Worm (Caenorhabditis elegans): ENCODE measurements around the gene R105.1.

R105.1 gene

ce11 chrIV:4674322-4674721 is 40.8 kb downstream of the R105.1 start:
- TF ChIP-seq peb-1 (tag; optimal IDR thresholded peaks at IDR 0.05): no peak
- no peak for TF ChIP-seq unc-39 (tag; optimal IDR thresholded peaks at IDR 0.05)
- no peak for TF ChIP-seq sem-4 (tag; optimal IDR thresholded peaks at IDR 0.05)
- TF ChIP-seq ceh-16 (tag; optimal IDR thresholded peaks at IDR 0.05): no peak
- no peak for TF ChIP-seq nhr-23 (tag; optimal IDR thresholded peaks at IDR 0.05)
- no peak for TF ChIP-seq blmp-1 (tag; optimal IDR thresholded peaks at IDR 0.05; ENCODE audit: insufficient read depth)
- TF ChIP-seq gmeb-1 (tag; optimal IDR thresholded peaks at IDR 0.05): no peak
- no peak for TF ChIP-seq dmd-4 (tag; optimal IDR thresholded peaks at IDR 0.05)
- TF ChIP-seq ztf-4 (tag; optimal IDR thresholded peaks at IDR 0.05): no peak

DNA sequence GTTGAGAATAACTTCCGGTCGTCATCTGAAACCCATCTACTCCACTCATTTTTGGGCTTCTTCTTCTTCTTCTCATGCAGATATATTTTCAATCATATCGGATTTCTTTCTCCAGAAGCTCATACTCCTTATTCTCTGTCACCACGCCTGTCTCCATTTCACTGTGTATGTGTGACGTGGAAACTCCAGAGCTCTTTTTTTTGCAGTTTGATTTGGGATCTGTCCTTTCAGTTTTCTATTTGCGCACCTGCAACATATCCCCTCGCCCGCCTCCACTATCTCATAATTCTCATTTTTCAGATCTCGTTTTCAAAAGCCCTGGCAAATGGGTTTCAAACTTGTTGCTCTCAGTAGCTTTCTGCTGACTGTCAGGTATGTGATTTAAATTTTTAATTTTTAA is 45.2 kb downstream of the R105.1 start, which contains the start of gene kin-36:
TSS of gene kin-36 (plus strand) at position 301 of the 400 bp plus-strand sequence.
- TF ChIP-seq ZK546.5 (tag; optimal IDR thresholded peaks at IDR 0.05) (no peak), elt-1 (tag; optimal IDR thresholded peaks at IDR 0.05) (no peak), aly-2 (tag; optimal IDR thresholded peaks at IDR 0.05) (no peak), nhr-129 (tag; optimal IDR thresholded peaks at IDR 0.05) (no peak), lin-11 (tag; optimal IDR thresholded peaks at IDR 0.05) (no peak), zag-1 (tag; optimal IDR thresholded peaks at IDR 0.05) (no peak), crh-2 (tag; optimal IDR thresholded peaks at IDR 0.05) (no peak), ceh-16 (tag; optimal IDR thresholded peaks at IDR 0.05) (no peak), Y55F3AM.14 (GFP tag; optimal IDR thresholded peaks at IDR 0.05) (no peak), egl-27 (tag; optimal IDR thresholded peaks at IDR 0.05) (no peak), mbf-1 (tag; optimal IDR thresholded peaks at IDR 0.05) (no peak), nhr-77 (tag; optimal IDR thresholded peaks at IDR 0.05) (no peak), snpc-4 (tag; optimal IDR thresholded peaks at IDR 0.05) (no peak), lin-13 (GFP tag; optimal IDR thresholded peaks at IDR 0.05) (no peak), nhr-11 (tag; optimal IDR thresholded peaks at IDR 0.05) (no peak)

- no peak for TF ChIP-seq nhr-11 (tag; optimal IDR thresholded peaks at IDR 0.05)
- TF ChIP-seq snpc-4 (tag; optimal IDR thresholded peaks at IDR 0.05): no peak
- no peak for TF ChIP-seq fos-1 (tag; optimal IDR thresholded peaks at IDR 0.05)
- no peak for TF ChIP-seq nhr-23 (tag; optimal IDR thresholded peaks at IDR 0.05)
- no peak for TF ChIP-seq mbf-1 (tag; optimal IDR thresholded peaks at IDR 0.05)
- TF ChIP-seq F13H6.1 (tag; optimal IDR thresholded peaks at IDR 0.05): no peak
- no peak for TF ChIP-seq sma-3 (GFP tag; optimal IDR thresholded peaks at IDR 0.05)
- no peak for TF ChIP-seq nhr-129 (tag; optimal IDR thresholded peaks at IDR 0.05)
- no peak for TF ChIP-seq gmeb-1 (tag; optimal IDR thresholded peaks at IDR 0.05)
- TF ChIP-seq zag-1 (tag; optimal IDR thresholded peaks at IDR 0.05): no peak
- TF ChIP-seq Y55F3AM.14 (GFP tag; optimal IDR thresholded peaks at IDR 0.05): no peak
- TF ChIP-seq nhr-25 (tag; optimal IDR thresholded peaks at IDR 0.05): no peak
- TF ChIP-seq alr-1 (tag; optimal IDR thresholded peaks at IDR 0.05): no peak
- TF ChIP-seq lin-39 (tag; optimal IDR thresholded peaks at IDR 0.05): no peak
- TF ChIP-seq lin-13 (GFP tag; optimal IDR thresholded peaks at IDR 0.05): no peak
- no peak for TF ChIP-seq skn-1 (tag; optimal IDR thresholded peaks at IDR 0.05)
These were observed 49.7 kb downstream of the R105.1 start for ce11 chrIV:4683149-4683548.

All from whole organism, L2 larva.